Worm (Caenorhabditis elegans): ENCODE results near the gene F55G1.1.

F55G1.1 gene

DNA sequence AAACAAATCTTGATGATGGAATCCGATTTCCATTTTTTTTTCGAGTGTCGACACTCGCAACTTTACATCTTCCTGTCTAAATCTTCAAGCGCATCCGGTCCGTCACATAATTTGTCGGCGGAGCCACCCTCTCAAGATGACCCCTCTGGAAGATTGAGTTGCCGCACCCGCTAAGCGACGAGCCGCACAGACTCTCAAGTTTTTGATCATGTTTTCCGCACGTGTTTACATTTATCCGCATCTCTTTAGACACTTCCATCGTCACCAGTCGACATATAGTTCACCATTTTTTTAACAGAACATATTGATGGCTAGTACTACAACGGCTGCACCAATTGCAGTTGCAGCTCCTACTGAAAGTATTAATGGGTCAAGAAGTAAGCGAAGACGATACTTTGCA lies at the start of gene F55G1.1:
F55G1.1 (plus strand) TSS at position 301 of the 400 bp plus-strand sequence.
- TF ChIP-seq tra-1 (GFP tag; IDR thresholded peaks at IDR 0.05) (no peak), unc-62 (GFP tag; optimal IDR thresholded peaks at IDR 0.05 in 1 of 2) (peak in 1 of 2 experiments; percentile 79), unc-62 (tag; optimal IDR thresholded peaks at IDR 0.05) (no peak), zip-11 (GFP tag; IDR thresholded peaks at IDR 0.05) (no peak), ztf-11 (tag; optimal IDR thresholded peaks at IDR 0.05) (no peak), Y75B8A.6 (GFP tag; IDR thresholded peaks at IDR 0.05) (no peak), lin-39 (tag; optimal IDR thresholded peaks at IDR 0.05) (no peak), gei-8 (GFP tag; optimal IDR thresholded peaks at IDR 0.05) (no peak)

ce11 chrIV:7445236-7445635 lies 46.3 kb upstream of the F55G1.1 start, which contains the start of gene valv-1:
Gene valv-1, minus strand, starts transcription at chrIV:7445336.
- TF ChIP-seq dmd-8 (GFP tag; IDR thresholded peaks at IDR 0.05), result no peak
- peak in 1 of 2 experiments; percentile 51 for TF ChIP-seq unc-62 (GFP tag; optimal IDR thresholded peaks at IDR 0.05 in 1 of 2)
- TF ChIP-seq unc-62 (tag; optimal IDR thresholded peaks at IDR 0.05), result no peak

DNA sequence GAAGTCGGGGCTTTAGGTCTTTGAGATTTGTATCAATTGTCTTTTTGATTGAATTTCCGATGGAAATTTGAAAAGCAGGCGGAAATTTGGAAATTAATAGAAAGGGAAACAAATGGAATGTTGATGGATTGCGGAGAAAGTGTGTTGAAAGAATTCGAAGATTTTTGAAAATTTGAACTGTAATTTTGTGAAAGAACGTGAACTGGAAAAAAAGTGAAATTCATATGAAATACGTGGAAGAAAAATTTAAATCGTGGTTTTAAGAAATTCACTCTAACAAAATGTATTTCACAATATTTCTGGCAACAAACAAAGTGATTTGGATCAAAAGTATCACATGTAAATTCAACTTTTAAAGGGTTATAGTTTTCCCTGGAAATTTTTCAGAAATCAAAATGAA lies 45.6 kb upstream of the F55G1.1 start, which contains the start of gene B0496.1:
B0496.1 (plus strand) TSS at position 301 of the 400 bp plus-strand sequence.
- TF ChIP-seq F49E8.2 (tag; optimal IDR thresholded peaks at IDR 0.05; ENCODE audit: borderline replicate concordance), result no peak
- no peak for TF ChIP-seq daf-16 (GFP tag; optimal IDR thresholded peaks at IDR 0.05)
- no peak for TF ChIP-seq daf-16 (tag; optimal IDR thresholded peaks at IDR 0.05)
- TF ChIP-seq php-3 (GFP tag; IDR thresholded peaks at IDR 0.05), result no peak
- no peak for TF ChIP-seq zag-1 (tag; optimal IDR thresholded peaks at IDR 0.05)
- no peak for TF ChIP-seq lir-3 (tag; optimal IDR thresholded peaks at IDR 0.05)
- TF ChIP-seq nhr-28 (tag; optimal IDR thresholded peaks at IDR 0.05), result no peak
- TF ChIP-seq Y48G9A.11 (GFP tag; IDR thresholded peaks at IDR 0.05), result no peak
- no peak for TF ChIP-seq nhr-10 (tag; optimal IDR thresholded peaks at IDR 0.05)
- TF ChIP-seq Y5F2A.4 (GFP tag; optimal IDR thresholded peaks at IDR 0.05), result no peak
- no peak for TF ChIP-seq dmd-9 (GFP tag; IDR thresholded peaks at IDR 0.05)
- TF ChIP-seq ces-1 (GFP tag; optimal IDR thresholded peaks at IDR 0.05), result no peak
- TF ChIP-seq lsy-2 (tag; optimal IDR thresholded peaks at IDR 0.05), result no peak
- no peak for TF ChIP-seq cey-2 (tag; optimal IDR thresholded peaks at IDR 0.05; ENCODE audit: borderline replicate concordance, insufficient read depth)
- no peak for TF ChIP-seq attf-4 (tag; optimal IDR thresholded peaks at IDR 0.05)
- TF ChIP-seq dmd-6 (GFP tag; IDR thresholded peaks at IDR 0.05), result no peak
- TF ChIP-seq jun-1 (tag; optimal IDR thresholded peaks at IDR 0.05), result no peak
- no peak for TF ChIP-seq dpl-1 (GFP tag; optimal IDR thresholded peaks at IDR 0.05)

- TF ChIP-seq nhr-111 (GFP tag; optimal IDR thresholded peaks at IDR 0.05) (no peak), rbr-2 (tag; optimal IDR thresholded peaks at IDR 0.05) (no peak), madf-9 (GFP tag; conservative IDR thresholded peaks at IDR 0.05) (no peak), lin-13 (GFP tag; optimal IDR thresholded peaks at IDR 0.05) (no peak), lin-15B (tag; optimal IDR thresholded peaks at IDR 0.05) (no peak), lin-39 (tag; optimal IDR thresholded peaks at IDR 0.05) (no peak), nhr-102 (tag; optimal IDR thresholded peaks at IDR 0.05) (no peak), D1046.2 (GFP tag; IDR thresholded peaks at IDR 0.05) (no peak), nhr-6 (tag; optimal IDR thresholded peaks at IDR 0.05) (no peak), ceh-44 (GFP tag; IDR thresholded peaks at IDR 0.05) (no peak), unc-130 (GFP tag; optimal IDR thresholded peaks at IDR 0.05) (no peak), nhr-42 (GFP tag; IDR thresholded peaks at IDR 0.05) (no peak), lin-1 (GFP tag; IDR thresholded peaks at IDR 0.05) (no peak), ama-1 (optimal IDR thresholded peaks at IDR 0.05) (no peak)
Observed at ce11 chrIV:7447556-7447955, 44.0 kb upstream of the F55G1.1 start, which contains the start of gene B0496.2. Gene B0496.2, plus strand, starts transcription at chrIV:7447856.

Data from whole organism, L4 larva.